Fruit fly (Drosophila melanogaster): Measurements from ENCODE around the gene cv.

The cv gene

dm6 chrX:5699824-5700498, 10.2 kb downstream of the cv start (continued):
- TF ChIP-seq CG2120 (GFP tag; optimal IDR thresholded peaks at IDR 0.05) = peak; percentile 62
- peak; percentile 60 for TF ChIP-seq Hmr (GFP tag; optimal IDR thresholded peaks at IDR 0.05)
- peak; percentile 81 for TF ChIP-seq CG13894 (tag; optimal IDR thresholded peaks at IDR 0.05)
- TF ChIP-seq CG14014 (GFP tag; IDR thresholded peaks at IDR 0.05) = no peak
- peak; percentile 62 for TF ChIP-seq Abd-B (GFP tag; optimal IDR thresholded peaks at IDR 0.05)
- TF ChIP-seq ap (GFP tag; IDR thresholded peaks at IDR 0.05) = peak; percentile 69
- TF ChIP-seq Fer3 (tag; optimal IDR thresholded peaks at IDR 0.05) = peak; percentile 43
- peak; percentile 65 for TF ChIP-seq CG32772 (GFP tag; IDR thresholded peaks at IDR 0.05)
- peak; percentile 15 for TF ChIP-seq CG16815 (GFP tag; optimal IDR thresholded peaks at IDR 0.05)
- TF ChIP-seq CG33557 (GFP tag; optimal IDR thresholded peaks at IDR 0.05) = no peak
- no peak for TF ChIP-seq CG15696 (tag; optimal IDR thresholded peaks at IDR 0.05)
- TF ChIP-seq CG18262 (tag; optimal IDR thresholded peaks at IDR 0.05) = peak; percentile 74
- no peak for TF ChIP-seq CG2129 (GFP tag; IDR thresholded peaks at IDR 0.05; ENCODE audit: partially characterized antibody)
- TF ChIP-seq so (GFP tag; IDR thresholded peaks at IDR 0.05) = 0 out of 3 replicates have a peak, but pooled peaks have one; percentile 55
- peak; percentile 50 for TF ChIP-seq CG10147 (GFP tag; optimal IDR thresholded peaks at IDR 0.05)
- no peak for TF ChIP-seq fd64A (GFP tag; optimal IDR thresholded peaks at IDR 0.05)
- TF ChIP-seq CG10431 (GFP tag; optimal IDR thresholded peaks at IDR 0.05) = no peak
- no peak for TF ChIP-seq eyg (GFP tag; optimal IDR thresholded peaks at IDR 0.05)
- peak; percentile 46 for TF ChIP-seq CG14710 (tag; optimal IDR thresholded peaks at IDR 0.05)
- TF ChIP-seq CG2116 (GFP tag; optimal IDR thresholded peaks at IDR 0.05) = no peak
- TF ChIP-seq CG12104 (GFP tag; optimal IDR thresholded peaks at IDR 0.05) = no peak
- peak; percentile 71 for TF ChIP-seq CG17359 (tag; optimal IDR thresholded peaks at IDR 0.05)
- TF ChIP-seq jing (GFP tag; optimal IDR thresholded peaks at IDR 0.05) = peak; percentile 48
- TF ChIP-seq C15 (GFP tag; IDR thresholded peaks at IDR 0.05) = 0 out of 3 replicates have a peak, but pooled peaks have one; percentile 19
- TF ChIP-seq CG12236 (GFP tag; optimal IDR thresholded peaks at IDR 0.05) = no peak
- no peak for TF ChIP-seq Lpt (GFP tag; optimal IDR thresholded peaks at IDR 0.05)
- no peak for TF ChIP-seq CG9932 (GFP tag; IDR thresholded peaks at IDR 0.05)
- peak; percentile 54 for TF ChIP-seq Deaf1 (tag; optimal IDR thresholded peaks at IDR 0.05)
- TF ChIP-seq Usf (GFP tag; optimal IDR thresholded peaks at IDR 0.05) = peak; percentile 22
- peak; percentile 75 for TF ChIP-seq CG8388 (GFP tag; optimal IDR thresholded peaks at IDR 0.05)
- TF ChIP-seq CG17612 (GFP tag; IDR thresholded peaks at IDR 0.05) = no peak
- no peak for TF ChIP-seq CG13287 (GFP tag; IDR thresholded peaks at IDR 0.05; ENCODE audit: partially characterized antibody)
- peak; percentile 55 for TF ChIP-seq Meics (GFP tag; optimal IDR thresholded peaks at IDR 0.05)
- peak; percentile 27 for TF ChIP-seq Chrac-16 (GFP tag; optimal IDR thresholded peaks at IDR 0.05)
- TF ChIP-seq vnd (GFP tag; IDR thresholded peaks at IDR 0.05; ENCODE audit: partially characterized antibody) = no peak
- TF ChIP-seq NC2β (GFP tag; optimal IDR thresholded peaks at IDR 0.05) = peak; percentile 35
- no peak for TF ChIP-seq CG34422 (GFP tag; IDR thresholded peaks at IDR 0.05)
- no peak for TF ChIP-seq amos (GFP tag; IDR thresholded peaks at IDR 0.05; ENCODE audit: partially characterized antibody)
- no peak for TF ChIP-seq CG9876 (GFP tag; optimal IDR thresholded peaks at IDR 0.05)
- no peak for TF ChIP-seq en (GFP tag; optimal IDR thresholded peaks at IDR 0.05)
- TF ChIP-seq CG2889 (GFP tag; IDR thresholded peaks at IDR 0.05) = no peak
- no peak for TF ChIP-seq jumu (GFP tag; optimal IDR thresholded peaks at IDR 0.05)
- peak; percentile 33 for TF ChIP-seq CG18619 (GFP tag; optimal IDR thresholded peaks at IDR 0.05)
- no peak for TF ChIP-seq CG7963 (GFP tag; IDR thresholded peaks at IDR 0.05; ENCODE audit: partially characterized antibody)
- TF ChIP-seq Oaz (GFP tag; IDR thresholded peaks at IDR 0.05) = peak; percentile 34; the same call in 1 of the 2 replicates
- no peak for TF ChIP-seq fru (optimal IDR thresholded peaks at IDR 0.05)
- TF ChIP-seq BEAF-32 (GFP tag; optimal IDR thresholded peaks at IDR 0.05) = no peak
- TF ChIP-seq cato (GFP tag; optimal IDR thresholded peaks at IDR 0.05; ENCODE audit: borderline replicate concordance) = peak; percentile 26
- TF ChIP-seq pnt (GFP tag; optimal IDR thresholded peaks at IDR 0.05) = peak; percentile 27
- peak; percentile 49 for TF ChIP-seq scrt (GFP tag; optimal IDR thresholded peaks at IDR 0.05)
